Fruit fly (Drosophila melanogaster) whole organism, embryonic: Measurements from ENCODE around the gene vers.

ENCODE experiments used
- Aef1 ChIP-seq: fragments of 200-800 bp; sonication (Bioruptor generic); IDR thresholded peaks from 3 replicates; pipeline ENCODE4 v1.3.6; 2022; ENCODE audit warnings: missing biosample characterization, missing genetic modification characterization
- Atf3 ChIP-seq: fragments of 200-800 bp; sonication (Bioruptor generic); optimal IDR thresholded peaks from 3 replicates; lab custom pipeline; 2016; ENCODE audit warnings: missing biosample characterization, missing genetic modification characterization
- Atf6 ChIP-seq: fragments of 200-800 bp; sonication (Bioruptor generic); IDR thresholded peaks from 2 replicates; pipeline ENCODE4 v1.3.6; 2022; ENCODE audit warnings: missing biosample characterization, missing genetic modification characterization
- CG11696 ChIP-seq: fragments of 200-800 bp; sonication (Bioruptor generic); IDR thresholded peaks from 2 replicates; pipeline ENCODE4 v1.3.6; 2022; ENCODE audit warnings: missing biosample characterization, missing genetic modification characterization
- CG11723 ChIP-seq: fragments of 200-800 bp; sonication (Bioruptor generic); optimal IDR thresholded peaks from 2 replicates; lab custom pipeline; 2017; ENCODE audit warnings: missing biosample characterization, mild to moderate bottlenecking, missing genetic modification characterization
- CG12659 ChIP-seq: fragments of 200-800 bp; sonication (Bioruptor generic); optimal IDR thresholded peaks from 3 replicates; lab custom pipeline; 2017; ENCODE audit warnings: mild to moderate bottlenecking, missing biosample characterization, missing genetic modification reagents, missing genetic modification characterization
- CG14965 ChIP-seq: fragments of 200-800 bp; sonication (Bioruptor generic); optimal IDR thresholded peaks from 2 replicates; lab custom pipeline; 2016; ENCODE audit warnings: missing biosample characterization, missing genetic modification characterization, borderline replicate concordance
- CG17359 ChIP-seq: fragments of 200-800 bp; sonication (Bioruptor generic); optimal IDR thresholded peaks from 3 replicates; lab custom pipeline; 2018; ENCODE audit warnings: missing biosample characterization, mild to moderate bottlenecking, missing genetic modification characterization, moderate library complexity
- CG1792 ChIP-seq: fragments of 200-800 bp; sonication (Bioruptor generic); optimal IDR thresholded peaks from 2 replicates; lab custom pipeline; 2016; ENCODE audit warnings: missing biosample characterization, missing genetic modification characterization
- CG18476 ChIP-seq: fragments of 200-800 bp; sonication (Bioruptor generic); optimal IDR thresholded peaks from 2 replicates; lab custom pipeline; 2016; ENCODE audit warnings: missing biosample characterization, mild to moderate bottlenecking, missing genetic modification characterization
- CG2120 ChIP-seq: fragments of 200-800 bp; sonication (Bioruptor generic); optimal IDR thresholded peaks from 3 replicates; lab custom pipeline; 2016; ENCODE audit warnings: missing biosample characterization, missing genetic modification characterization
- CG31441 ChIP-seq: fragments of 200-800 bp; sonication (Bioruptor generic); IDR thresholded peaks from 2 replicates; pipeline ENCODE4 v1.3.6; 2022; ENCODE audit warnings: missing biosample characterization, missing genetic modification characterization
- CG34224 ChIP-seq: fragments of 200-800 bp; sonication (Bioruptor generic); IDR thresholded peaks from 3 replicates; pipeline ENCODE4 v1.3.6; 2022; ENCODE audit warnings: missing biosample characterization, missing genetic modification characterization; ENCODE audit not compliant: partially characterized antibody
- CG3847 ChIP-seq: fragments of 200-800 bp; sonication (Bioruptor generic); IDR thresholded peaks from 2 replicates; pipeline ENCODE4 v1.3.6; 2022; ENCODE audit warnings: missing biosample characterization, missing genetic modification characterization
- CG4360 ChIP-seq: fragments of 200-800 bp; sonication (Bioruptor generic); IDR thresholded peaks from 2 replicates; pipeline ENCODE4 v1.3.6; 2022; ENCODE audit warnings: missing biosample characterization, missing genetic modification characterization
- CG4730 ChIP-seq: fragments of 200-800 bp; sonication (Bioruptor generic); IDR thresholded peaks from 2 replicates; pipeline ENCODE4 v1.3.6; 2022; ENCODE audit warnings: missing biosample characterization, missing genetic modification characterization
- CG8089 ChIP-seq: fragments of 200-800 bp; sonication (Bioruptor generic); optimal IDR thresholded peaks from 3 replicates; lab custom pipeline; 2016; ENCODE audit warnings: missing biosample characterization, missing genetic modification characterization
- CG9817 ChIP-seq: fragments of 200-800 bp; sonication (Bioruptor generic); optimal IDR thresholded peaks from 2 replicates; lab custom pipeline; 2018; ENCODE audit warnings: missing biosample characterization, mild to moderate bottlenecking, missing genetic modification characterization, moderate library complexity
- D ChIP-seq, 2 experiments: fragments of 200-800 bp in 1 of 2; fragments of >200 bp in 1 of 2; sonication (Bioruptor generic) in 1 of 2; optimal IDR thresholded peaks; 2 replicates in 1 of 2; 3 replicates in 1 of 2; lab custom pipeline; 2017; ENCODE audit warnings: mild to moderate bottlenecking in 1 of 2, missing biosample characterization in 1 of 2, missing genetic modification characterization in 1 of 2, missing genetic modification reagents in 1 of 2
- Dfd ChIP-seq, 2 experiments: fragments of >200 bp; optimal IDR thresholded peaks; 2 replicates each; lab custom pipeline; 2017; ENCODE audit warnings: missing biosample characterization in 2 of 2, missing genetic modification characterization in 2 of 2
- Dref ChIP-seq: fragments of 200-800 bp; sonication (Bioruptor generic); IDR thresholded peaks from 2 replicates; pipeline ENCODE4 v1.3.6; 2022; ENCODE audit warnings: missing biosample characterization, missing genetic modification characterization
- Elba2 ChIP-seq: fragments of 200-800 bp; sonication (Bioruptor generic); optimal IDR thresholded peaks from 3 replicates; lab custom pipeline; 2016; ENCODE audit warnings: missing biosample characterization, missing genetic modification characterization
- Fer1 ChIP-seq: fragments of 200-800 bp; sonication (Bioruptor generic); optimal IDR thresholded peaks from 2 replicates; lab custom pipeline; 2017; ENCODE audit warnings: missing biosample characterization, mild to moderate bottlenecking, missing genetic modification characterization
- H2.0 ChIP-seq: fragments of 200-800 bp; sonication (Bioruptor generic); IDR thresholded peaks from 2 replicates; pipeline ENCODE4 v1.3.6; 2022; ENCODE audit warnings: missing biosample characterization, missing genetic modification characterization
- HHEX ChIP-seq: fragments of 200-800 bp; sonication (Bioruptor generic); optimal IDR thresholded peaks from 3 replicates; lab custom pipeline; 2017; ENCODE audit warnings: missing biosample characterization, mild to moderate bottlenecking, missing genetic modification characterization, missing genetic modification reagents
- HLH4C ChIP-seq: fragments of 200-800 bp; sonication (Bioruptor generic); IDR thresholded peaks from 3 replicates; pipeline ENCODE4 v1.3.6; 2022; ENCODE audit warnings: missing biosample characterization, missing genetic modification characterization; ENCODE audit not compliant: partially characterized antibody
- Hsf ChIP-seq: fragments of 200-800 bp; sonication (Bioruptor generic); optimal IDR thresholded peaks from 3 replicates; lab custom pipeline; 2016; ENCODE audit warnings: missing biosample characterization, missing genetic modification characterization
- NK7.1 ChIP-seq: fragments of 200-800 bp; sonication (Bioruptor generic); optimal IDR thresholded peaks from 3 replicates; lab custom pipeline; 2016; ENCODE audit warnings: missing biosample characterization, missing genetic modification characterization
- Optix ChIP-seq: fragments of 200-800 bp; sonication (Bioruptor generic); IDR thresholded peaks from 3 replicates; pipeline ENCODE4 v1.3.6; 2022; ENCODE audit warnings: missing biosample characterization, missing genetic modification characterization
- Scr ChIP-seq: fragments of 200-800 bp; sonication (Bioruptor generic); IDR thresholded peaks from 2 replicates; pipeline ENCODE4 v1.3.6; 2022; ENCODE audit warnings: missing biosample characterization, missing genetic modification characterization; ENCODE audit not compliant: partially characterized antibody
- Sox100B ChIP-seq: fragments of 200-800 bp; sonication (Bioruptor generic); optimal IDR thresholded peaks from 3 replicates; lab custom pipeline; 2018; ENCODE audit warnings: missing biosample characterization, mild to moderate bottlenecking, missing genetic modification characterization
- Xrp1 ChIP-seq: fragments of 200-800 bp; sonication (Bioruptor generic); IDR thresholded peaks from 2 replicates; pipeline ENCODE4 v1.3.6; 2022; ENCODE audit warnings: missing biosample characterization, missing genetic modification characterization
- abd-A ChIP-seq: fragments of 200-800 bp; sonication (Bioruptor generic); optimal IDR thresholded peaks from 3 replicates; lab custom pipeline; 2019; ENCODE audit warnings: missing biosample characterization, mild to moderate bottlenecking, missing genetic modification characterization, moderate library complexity
- amos ChIP-seq: fragments of 200-800 bp; sonication (Bioruptor generic); IDR thresholded peaks from 2 replicates; pipeline ENCODE4 v1.3.6; 2022; ENCODE audit warnings: missing biosample characterization, missing genetic modification characterization; ENCODE audit not compliant: partially characterized antibody
- ase ChIP-seq: fragments of 200-800 bp; sonication (Bioruptor generic); IDR thresholded peaks from 3 replicates; pipeline ENCODE4 v1.3.6; 2022; ENCODE audit warnings: missing biosample characterization, missing genetic modification characterization
- cas ChIP-seq: fragments of 200-800 bp; sonication (Bioruptor generic); IDR thresholded peaks from 2 replicates; pipeline ENCODE4 v1.3.6; 2022; ENCODE audit warnings: missing biosample characterization, missing genetic modification characterization
- cato ChIP-seq: fragments of 200-800 bp; sonication (Bioruptor generic); optimal IDR thresholded peaks from 2 replicates; lab custom pipeline; 2016; ENCODE audit warnings: missing biosample characterization, missing genetic modification characterization, borderline replicate concordance
- cg ChIP-seq: fragments of 200-800 bp; sonication (Bioruptor generic); optimal IDR thresholded peaks from 3 replicates; lab custom pipeline; 2019; ENCODE audit warnings: missing biosample characterization, mild to moderate bottlenecking, missing genetic modification characterization, moderate library complexity
- chinmo ChIP-seq: fragments of 200-800 bp; sonication (Bioruptor generic); IDR thresholded peaks from 4 replicates; pipeline ENCODE4 v1.3.6; 2022; ENCODE audit warnings: missing biosample characterization, missing genetic modification characterization; ENCODE audit not compliant: partially characterized antibody
- chn ChIP-seq: fragments of 200-800 bp; sonication (Bioruptor generic); optimal IDR thresholded peaks from 2 replicates; lab custom pipeline; 2016; ENCODE audit warnings: missing biosample characterization, missing genetic modification characterization
- corto ChIP-seq: fragments of 200-800 bp; sonication (Bioruptor generic); optimal IDR thresholded peaks from 2 replicates; lab custom pipeline; 2016; ENCODE audit warnings: missing biosample characterization, mild to moderate bottlenecking, missing genetic modification characterization, moderate library complexity
- dm ChIP-seq: fragments of 200-800 bp; sonication (Bioruptor generic); optimal IDR thresholded peaks from 3 replicates; lab custom pipeline; 2016; ENCODE audit warnings: missing biosample characterization, missing genetic modification characterization
- gcm2 ChIP-seq: fragments of 200-800 bp; sonication (Bioruptor generic); optimal IDR thresholded peaks from 2 replicates; lab custom pipeline; 2016; ENCODE audit warnings: missing biosample characterization, missing genetic modification characterization
- grn ChIP-seq: fragments of 200-800 bp; sonication (Bioruptor generic); optimal IDR thresholded peaks from 3 replicates; lab custom pipeline; 2017; ENCODE audit warnings: missing biosample characterization, missing genetic modification characterization
- nerfin-1 ChIP-seq: fragments of 200-800 bp; sonication (Bioruptor generic); optimal IDR thresholded peaks from 3 replicates; lab custom pipeline; 2019; ENCODE audit warnings: missing biosample characterization, mild to moderate bottlenecking, missing genetic modification characterization, moderate library complexity
- org-1 ChIP-seq: fragments of 200-800 bp; sonication (Bioruptor generic); optimal IDR thresholded peaks from 2 replicates; lab custom pipeline; 2017; ENCODE audit warnings: missing biosample characterization, missing genetic modification characterization
- pita ChIP-seq: fragments of 200-800 bp; sonication (Bioruptor generic); optimal IDR thresholded peaks from 2 replicates; lab custom pipeline; 2017; ENCODE audit warnings: missing biosample characterization, mild to moderate bottlenecking, missing genetic modification characterization
- run ChIP-seq: fragments of 200-800 bp; sonication (Bioruptor generic); optimal IDR thresholded peaks from 3 replicates; lab custom pipeline; 2018; ENCODE audit warnings: missing biosample characterization, mild to moderate bottlenecking, missing genetic modification characterization
- sqz ChIP-seq: fragments of 200-800 bp; sonication (Bioruptor generic); optimal IDR thresholded peaks from 3 replicates; lab custom pipeline; 2018; ENCODE audit warnings: missing biosample characterization, mild to moderate bottlenecking, missing genetic modification characterization
- yki ChIP-seq: fragments of >200 bp; optimal IDR thresholded peaks from 3 replicates; lab custom pipeline; 2018
- zfh1 ChIP-seq: fragments of 200-800 bp; sonication (Bioruptor generic); IDR thresholded peaks from 3 replicates; pipeline ENCODE4 v1.3.6; 2022; ENCODE audit warnings: missing biosample characterization, missing genetic modification characterization

The vers gene

DNA sequence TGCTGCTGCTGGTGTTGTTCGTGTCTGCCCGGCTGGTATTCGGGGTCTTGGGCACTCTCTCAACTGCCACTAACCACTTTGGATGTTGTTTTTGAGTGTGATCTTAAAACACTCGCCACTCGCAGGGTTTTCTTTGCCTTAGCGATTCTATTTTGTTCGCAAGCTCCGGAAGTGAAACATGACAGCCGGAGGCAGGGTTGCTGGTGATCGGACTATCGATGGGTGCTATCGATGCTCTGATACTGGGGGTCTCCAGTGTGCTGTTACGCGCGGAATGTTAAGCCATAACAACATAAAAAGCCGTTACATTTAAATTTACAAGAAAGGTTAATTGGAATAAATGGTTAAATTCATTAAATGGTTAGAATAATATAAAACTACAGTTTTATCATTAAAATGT lies 9.1 kb downstream of the vers start, which contains the start of gene yps (continued):
- TF ChIP-seq Atf3 (GFP tag; lab: Kevin White, UChicago) (peak; percentile 87), CG34224 (GFP tag; lab: Robert Waterston, UW) (peak; percentile 55; the same call in 2 of the 3 replicates), D (optimal IDR thresholded peaks at IDR 0.05; lab: Kevin White, UChicago) (no peak), D (GFP tag; optimal IDR thresholded peaks at IDR 0.05; lab: Kevin White, UChicago) (peak; percentile 89), chinmo (GFP tag; lab: Robert Waterston, UW) (no peak), CG4730 (GFP tag; lab: Robert Waterston, UW) (peak; percentile 69), CG8089 (peak; percentile 94), gcm2 (GFP tag; lab: Kevin White, UChicago) (peak; percentile 72), CG9817 (peak; percentile 90), org-1 (GFP tag; lab: Kevin White, UChicago) (peak; percentile 94), ase (GFP tag; lab: Robert Waterston, UW) (peak; percentile 88), amos (GFP tag; lab: Robert Waterston, UW) (peak; percentile 89), nerfin-1 (peak; percentile 89), CG11696 (GFP tag; lab: Robert Waterston, UW) (peak; percentile 79), NK7.1 (peak; percentile 92), corto (GFP tag; lab: Kevin White, UChicago) (peak; percentile 46), chn (GFP tag; lab: Kevin White, UChicago) (peak; percentile 83), grn (GFP tag; lab: Kevin White, UChicago) (peak; percentile 87), CG12659 (GFP tag; lab: Kevin White, UChicago) (peak; percentile 98), Dref (GFP tag; lab: Robert Waterston, UW) (peak; percentile 94), CG14965 (GFP tag; lab: Kevin White, UChicago) (peak; percentile 76), CG17359 (tag; lab: Kevin White, UChicago) (peak; percentile 93), sqz (GFP tag; lab: Kevin White, UChicago) (peak; percentile 91), zfh1 (GFP tag; lab: Robert Waterston, UW) (peak; percentile 97), Scr (GFP tag; lab: Robert Waterston, UW) (peak; percentile 79), H2.0 (GFP tag; lab: Robert Waterston, UW) (peak; percentile 84), CG1792 (GFP tag; lab: Kevin White, UChicago) (peak; percentile 91), Dfd (GFP tag; optimal IDR thresholded peaks at IDR 0.05; lab: Kevin White, UChicago) (no peak), CG4360 (peak; percentile 71), CG2120 (GFP tag; lab: Kevin White, UChicago) (peak; percentile 74), Elba2 (GFP tag; lab: Kevin White, UChicago) (no peak), CG11723 (peak; percentile 95), Atf6 (GFP tag; lab: Robert Waterston, UW) (peak; percentile 90), Optix (GFP tag; lab: Robert Waterston, UW) (peak; percentile 88), CG18476 (GFP tag; lab: Kevin White, UChicago) (peak; percentile 75), pita (GFP tag; lab: Kevin White, UChicago) (no peak), cato (peak; percentile 87), HHEX (peak; percentile 97), dm (GFP tag; lab: Kevin White, UChicago) (peak; percentile 93), CG3847 (GFP tag; lab: Robert Waterston, UW) (peak; percentile 87), HLH4C (GFP tag; lab: Robert Waterston, UW) (peak; percentile 76), cas (peak; percentile 81), CG31441 (GFP tag; lab: Robert Waterston, UW) (peak; percentile 89), run (tag; lab: Kevin White, UChicago) (peak; percentile 81), Sox100B (peak; percentile 92), abd-A (tag; lab: Kevin White, UChicago) (no peak), cg (GFP tag; lab: Kevin White, UChicago) (no peak), Fer1 (peak; percentile 98), Aef1 (GFP tag; lab: Robert Waterston, UW) (peak; percentile 65), Xrp1 (GFP tag; lab: Robert Waterston, UW) (peak; percentile 56; the same call in 1 of the 2 replicates), Hsf (GFP tag; lab: Kevin White, UChicago) (peak; percentile 90), yki (lab: Kevin White, UChicago) (no peak)
